Fruit fly (Drosophila melanogaster) whole organism, embryonic: ENCODE data around the gene Root.

Experiments
- CG11247 ChIP-seq: fragments of 200-800 bp; sonication (Bioruptor generic); IDR thresholded peaks from 2 replicates; pipeline ENCODE4 v1.3.6; 2022; ENCODE audit warnings: missing biosample characterization, missing genetic modification characterization
- CG12071 ChIP-seq: fragments of 200-800 bp; sonication (Bioruptor generic); optimal IDR thresholded peaks from 3 replicates; lab custom pipeline; 2018; ENCODE audit warnings: missing biosample characterization, mild to moderate bottlenecking, missing genetic modification characterization
- CG12942 ChIP-seq: fragments of 200-800 bp; sonication (Bioruptor generic); optimal IDR thresholded peaks from 3 replicates; lab custom pipeline; 2016; ENCODE audit warnings: missing biosample characterization, missing genetic modification characterization
- CG14050 ChIP-seq: fragments of 200-800 bp; sonication (Bioruptor generic); IDR thresholded peaks from 3 replicates; pipeline ENCODE4 v1.3.6; 2022; ENCODE audit warnings: missing biosample characterization, missing genetic modification characterization
- CG14441 ChIP-seq: fragments of 200-800 bp; sonication (Bioruptor generic); IDR thresholded peaks from 2 replicates; pipeline ENCODE4 v1.3.6; 2022; ENCODE audit warnings: missing biosample characterization, missing genetic modification characterization
- CG1529 ChIP-seq: fragments of 200-800 bp; sonication (Bioruptor generic); optimal IDR thresholded peaks from 3 replicates; lab custom pipeline; 2018; ENCODE audit warnings: missing biosample characterization, missing genetic modification characterization
- CG15479 ChIP-seq: fragments of 200-800 bp; sonication (Bioruptor generic); optimal IDR thresholded peaks from 3 replicates; lab custom pipeline; 2019; ENCODE audit warnings: missing biosample characterization, mild to moderate bottlenecking, missing genetic modification characterization, moderate library complexity
- CG17829 ChIP-seq: fragments of 200-800 bp; optimal IDR thresholded peaks from 2 replicates; lab custom pipeline; 2019; ENCODE audit warnings: missing biosample characterization, mild to moderate bottlenecking, missing genetic modification characterization, moderate library complexity
- CG18262 ChIP-seq: fragments of 200-800 bp; optimal IDR thresholded peaks from 3 replicates; lab custom pipeline; 2019; ENCODE audit warnings: missing biosample characterization, mild to moderate bottlenecking, missing genetic modification characterization, moderate library complexity
- CG2116 ChIP-seq: fragments of 200-800 bp; sonication (Bioruptor generic); optimal IDR thresholded peaks from 3 replicates; lab custom pipeline; 2018; ENCODE audit warnings: missing biosample characterization, mild to moderate bottlenecking, missing genetic modification characterization
- CG34422 ChIP-seq: fragments of 200-800 bp; sonication (Bioruptor generic); IDR thresholded peaks from 3 replicates; pipeline ENCODE4 v1.3.6; 2022; ENCODE audit warnings: missing biosample characterization, missing genetic modification characterization
- CG4730 ChIP-seq: fragments of 200-800 bp; sonication (Bioruptor generic); IDR thresholded peaks from 2 replicates; pipeline ENCODE4 v1.3.6; 2022; ENCODE audit warnings: missing biosample characterization, missing genetic modification characterization
- CG6272 ChIP-seq: fragments of 200-800 bp; sonication (Bioruptor generic); IDR thresholded peaks from 2 replicates; pipeline ENCODE4 v1.3.6; 2022; ENCODE audit warnings: missing biosample characterization, missing genetic modification characterization
- CG6654 ChIP-seq: fragments of 200-800 bp; sonication (Bioruptor generic); optimal IDR thresholded peaks from 2 replicates; lab custom pipeline; 2017; ENCODE audit warnings: missing biosample characterization, mild to moderate bottlenecking, missing genetic modification characterization
- CG6689 ChIP-seq: fragments of 200-800 bp; sonication (Bioruptor generic); IDR thresholded peaks from 2 replicates; pipeline ENCODE4 v1.3.6; 2022; ENCODE audit warnings: missing biosample characterization, missing genetic modification characterization
- CG6854 ChIP-seq: fragments of 200-800 bp; sonication (Bioruptor generic); optimal IDR thresholded peaks from 3 replicates; lab custom pipeline; 2017; ENCODE audit warnings: missing biosample characterization, mild to moderate bottlenecking, missing genetic modification characterization
- Doc3 ChIP-seq: fragments of 200-800 bp; sonication (Bioruptor generic); IDR thresholded peaks from 3 replicates; pipeline ENCODE4 v1.3.6; 2022; ENCODE audit warnings: missing biosample characterization, missing genetic modification characterization; ENCODE audit not compliant: partially characterized antibody
- Elba2 ChIP-seq: fragments of 200-800 bp; sonication (Bioruptor generic); optimal IDR thresholded peaks from 3 replicates; lab custom pipeline; 2016; ENCODE audit warnings: missing biosample characterization, missing genetic modification characterization
- Hey ChIP-seq: fragments of 200-800 bp; sonication (Bioruptor generic); optimal IDR thresholded peaks from 3 replicates; lab custom pipeline; 2018; ENCODE audit warnings: missing biosample characterization, mild to moderate bottlenecking, missing genetic modification characterization
- HmgD ChIP-seq: fragments of 200-800 bp; sonication (Bioruptor generic); optimal IDR thresholded peaks from 3 replicates; lab custom pipeline; 2016; ENCODE audit warnings: missing biosample characterization, missing genetic modification characterization
- Lpt ChIP-seq: fragments of >200 bp; optimal IDR thresholded peaks from 2 replicates; lab custom pipeline; 2018; ENCODE audit warnings: missing biosample characterization, missing genetic modification characterization
- Mrtf ChIP-seq: fragments of 200-800 bp; sonication (Bioruptor generic); IDR thresholded peaks from 3 replicates; pipeline ENCODE4 v1.3.6; 2022; ENCODE audit warnings: missing biosample characterization, missing genetic modification characterization
- NFAT ChIP-seq: fragments of 200-800 bp; sonication (Bioruptor generic); IDR thresholded peaks from 2 replicates; pipeline ENCODE4 v1.3.6; 2022; ENCODE audit warnings: missing biosample characterization, missing genetic modification characterization
- NfI ChIP-seq: fragments of 200-800 bp; sonication (Bioruptor generic); optimal IDR thresholded peaks from 3 replicates; lab custom pipeline; 2018; ENCODE audit warnings: missing biosample characterization, mild to moderate bottlenecking, missing genetic modification characterization, moderate library complexity
- Oli ChIP-seq: fragments of 200-800 bp; sonication (Bioruptor generic); optimal IDR thresholded peaks from 2 replicates; lab custom pipeline; 2018; ENCODE audit warnings: missing biosample characterization, mild to moderate bottlenecking, missing genetic modification characterization, moderate library complexity
- Optix ChIP-seq: fragments of 200-800 bp; sonication (Bioruptor generic); IDR thresholded peaks from 3 replicates; pipeline ENCODE4 v1.3.6; 2022; ENCODE audit warnings: missing biosample characterization, missing genetic modification characterization
- crp ChIP-seq, 2 experiments: fragments of 200-800 bp; sonication (Bioruptor generic); optimal IDR thresholded peaks; 2 replicates in 1 of 2; 3 replicates in 1 of 2; lab custom pipeline; 2017; ENCODE audit warnings: missing biosample characterization in 2 of 2, missing genetic modification characterization in 2 of 2, mild to moderate bottlenecking in 1 of 2, moderate library complexity in 1 of 2
- gcm2 ChIP-seq: fragments of 200-800 bp; sonication (Bioruptor generic); optimal IDR thresholded peaks from 2 replicates; lab custom pipeline; 2016; ENCODE audit warnings: missing biosample characterization, missing genetic modification characterization
- gsb ChIP-seq: fragments of 200-800 bp; sonication (Bioruptor generic); IDR thresholded peaks from 2 replicates; pipeline ENCODE4 v1.3.6; 2022; ENCODE audit warnings: missing biosample characterization, missing genetic modification characterization
- gsb-n ChIP-seq: fragments of 200-800 bp; sonication (Bioruptor generic); optimal IDR thresholded peaks from 3 replicates; lab custom pipeline; 2018; ENCODE audit warnings: missing biosample characterization, mild to moderate bottlenecking, missing genetic modification characterization
- hb ChIP-seq: fragments of 200-800 bp; sonication (Bioruptor generic); IDR thresholded peaks from 3 replicates; pipeline ENCODE4 v1.3.6; 2022; ENCODE audit warnings: missing biosample characterization, missing genetic modification characterization; ENCODE audit not compliant: partially characterized antibody
- hbn ChIP-seq: fragments of 200-800 bp; sonication (Bioruptor generic); IDR thresholded peaks from 2 replicates; pipeline ENCODE4 v1.3.6; 2022; ENCODE audit warnings: missing biosample characterization, missing genetic modification characterization; ENCODE audit not compliant: partially characterized antibody
- her ChIP-seq: fragments of 200-800 bp; sonication (Bioruptor generic); optimal IDR thresholded peaks from 2 replicates; lab custom pipeline; 2016; ENCODE audit warnings: missing biosample characterization, missing genetic modification characterization
- ken ChIP-seq: fragments of 200-800 bp; sonication (Bioruptor generic); IDR thresholded peaks from 3 replicates; pipeline ENCODE4 v1.3.6; 2022; ENCODE audit warnings: missing biosample characterization, missing genetic modification characterization
- odd ChIP-seq: fragments of 200-800 bp; sonication (Bioruptor generic); optimal IDR thresholded peaks from 2 replicates; lab custom pipeline; 2017; ENCODE audit warnings: missing biosample characterization, mild to moderate bottlenecking, missing genetic modification characterization
- pho ChIP-seq: fragments of 200-800 bp; sonication (Bioruptor generic); optimal IDR thresholded peaks from 2 replicates; lab custom pipeline; 2016; ENCODE audit warnings: missing biosample characterization, missing genetic modification characterization
- pnt ChIP-seq: fragments of 200-800 bp; sonication (Bioruptor generic); optimal IDR thresholded peaks from 3 replicates; lab custom pipeline; 2016; ENCODE audit warnings: missing biosample characterization, missing genetic modification characterization
- ro ChIP-seq: fragments of 200-800 bp; sonication (Bioruptor generic); IDR thresholded peaks from 2 replicates; pipeline ENCODE4 v1.3.6; 2022; ENCODE audit warnings: missing biosample characterization, missing genetic modification characterization
- slbo ChIP-seq: fragments of 200-800 bp; sonication (Bioruptor generic); IDR thresholded peaks from 2 replicates; pipeline ENCODE4 v1.3.6; 2022; ENCODE audit warnings: missing biosample characterization, missing genetic modification characterization
- slp2 ChIP-seq: fragments of 200-800 bp; sonication (Bioruptor generic); optimal IDR thresholded peaks from 2 replicates; lab custom pipeline; 2016; ENCODE audit warnings: missing biosample characterization, missing genetic modification characterization
- sna ChIP-seq: fragments of 200-800 bp; sonication (Bioruptor generic); IDR thresholded peaks from 2 replicates; pipeline ENCODE4 v1.3.6; 2022; ENCODE audit warnings: missing biosample characterization, missing genetic modification characterization; ENCODE audit not compliant: partially characterized antibody
- tap ChIP-seq: fragments of 200-800 bp; optimal IDR thresholded peaks from 3 replicates; lab custom pipeline; 2019; ENCODE audit warnings: missing biosample characterization, mild to moderate bottlenecking, missing genetic modification characterization, moderate library complexity
- trem ChIP-seq: fragments of 200-800 bp; optimal IDR thresholded peaks from 3 replicates; lab custom pipeline; 2019; ENCODE audit warnings: missing biosample characterization, mild to moderate bottlenecking, missing genetic modification characterization, moderate library complexity
- wor ChIP-seq: fragments of 200-800 bp; sonication (Bioruptor generic); IDR thresholded peaks from 2 replicates; pipeline ENCODE4 v1.3.6; 2022; ENCODE audit warnings: missing biosample characterization, missing genetic modification characterization
- z ChIP-seq: fragments of 200-800 bp; sonication (Bioruptor generic); IDR thresholded peaks from 3 replicates; pipeline ENCODE4 v1.3.6; 2022; ENCODE audit warnings: missing biosample characterization, missing genetic modification characterization
- zfh1 ChIP-seq: fragments of 200-800 bp; sonication (Bioruptor generic); IDR thresholded peaks from 3 replicates; pipeline ENCODE4 v1.3.6; 2022; ENCODE audit warnings: missing biosample characterization, missing genetic modification characterization
- zfh2 ChIP-seq: fragments of 200-800 bp; sonication (Bioruptor generic); optimal IDR thresholded peaks from 2 replicates; lab custom pipeline; 2016; ENCODE audit warnings: missing biosample characterization, missing genetic modification characterization

Root gene

dm6 chr3R:24161173-24161811 is 48.2 kb downstream of the Root start, which contains the start of the genes Myo95E and TBC1d7 (continued):
- TF ChIP-seq pnt (GFP tag; lab: Kevin White, UChicago): peak; percentile 9
- peak; percentile 90 for TF ChIP-seq CG18262 (tag; lab: Kevin White, UChicago)
- no peak for TF ChIP-seq her (GFP tag; lab: Kevin White, UChicago)
- no peak for TF ChIP-seq Lpt (GFP tag; lab: Kevin White, UChicago)
- no peak for TF ChIP-seq tap (tag; lab: Kevin White, UChicago)
- peak; percentile 89 for TF ChIP-seq CG17829
- TF ChIP-seq Hey (tag; lab: Kevin White, UChicago): no peak
- TF ChIP-seq Oli (tag; lab: Kevin White, UChicago): peak; percentile 83
- TF ChIP-seq, all 482 proteins: peak for 352

DNA sequence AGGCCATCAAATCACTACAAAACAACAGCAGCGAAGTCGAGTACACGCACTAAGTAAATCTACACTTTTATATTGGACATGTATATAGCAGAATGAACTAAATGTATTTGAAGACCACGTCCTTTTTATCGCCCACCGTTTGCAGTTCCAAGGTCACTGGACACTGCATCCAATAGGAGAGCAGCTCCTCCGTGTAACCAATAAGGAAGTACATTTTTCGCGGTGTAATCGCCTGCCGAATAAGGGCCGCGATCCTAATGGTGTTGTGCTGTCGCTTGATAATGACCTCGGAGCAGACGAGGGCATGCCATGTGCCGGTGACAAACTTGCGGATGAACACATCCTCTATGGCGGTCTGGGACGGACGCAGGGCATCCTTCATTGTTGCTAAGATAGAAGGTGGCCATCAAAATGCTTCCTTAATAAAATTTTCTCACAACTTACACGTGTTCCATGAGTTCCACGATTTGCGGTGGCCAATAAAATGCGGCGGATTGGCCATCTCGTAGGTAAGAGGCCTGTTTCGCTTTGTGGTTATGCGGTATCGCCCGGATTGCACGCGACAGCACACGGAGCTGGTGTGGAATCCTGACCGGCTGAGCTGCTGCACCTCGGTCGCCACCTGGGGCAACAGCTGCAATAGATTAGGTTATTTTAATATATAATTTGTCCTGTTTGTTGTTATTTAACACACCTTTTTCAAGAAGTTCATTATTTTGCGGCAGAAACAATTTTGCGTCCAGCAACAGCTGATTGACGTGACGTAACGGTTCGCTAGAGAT is 49.9 kb downstream of the Root start, which contains the start of gene mRpS24:
Gene mRpS24, minus strand, starts transcription at position 772 of the 782 bp plus-strand sequence.
- TF ChIP-seq zfh2 (GFP tag; lab: Kevin White, UChicago): no peak
- TF ChIP-seq CG14050 (GFP tag; lab: Robert Waterston, UW): no peak
- TF ChIP-seq ro (GFP tag; lab: Robert Waterston, UW): no peak
- TF ChIP-seq Mrtf (GFP tag; lab: Robert Waterston, UW): no peak
- no peak for TF ChIP-seq CG2116 (GFP tag; lab: Kevin White, UChicago)
- no peak for TF ChIP-seq ken (GFP tag; lab: Robert Waterston, UW)
- TF ChIP-seq sna (GFP tag; lab: Robert Waterston, UW): peak; percentile 72
- peak in 1 of 2 experiments; percentile 88 for TF ChIP-seq crp (GFP tag; optimal IDR thresholded peaks at IDR 0.05; lab: Kevin White, UChicago)
- no peak for TF ChIP-seq HmgD (GFP tag; lab: Kevin White, UChicago)
- TF ChIP-seq Doc3 (GFP tag; lab: Robert Waterston, UW): no peak
- TF ChIP-seq CG34422 (GFP tag; lab: Robert Waterston, UW): peak; percentile 51; the same call in 1 of the 3 replicates
- no peak for TF ChIP-seq gsb-n (tag; lab: Kevin White, UChicago)
- no peak for TF ChIP-seq NfI (GFP tag; lab: Kevin White, UChicago)
- TF ChIP-seq gcm2 (GFP tag; lab: Kevin White, UChicago): no peak
- TF ChIP-seq CG15479 (GFP tag; lab: Kevin White, UChicago): no peak
- TF ChIP-seq zfh1: no peak
- no peak for TF ChIP-seq CG12942 (GFP tag; lab: Kevin White, UChicago)
- TF ChIP-seq z (GFP tag; lab: Robert Waterston, UW): no peak
- no peak for TF ChIP-seq CG1529 (GFP tag; lab: Kevin White, UChicago)
- no peak for TF ChIP-seq pho (GFP tag; lab: Kevin White, UChicago)
- TF ChIP-seq Lpt (GFP tag; lab: Kevin White, UChicago): no peak
- TF ChIP-seq CG6272: no peak
- no peak for TF ChIP-seq CG14441 (GFP tag; lab: Robert Waterston, UW)
- TF ChIP-seq hbn (GFP tag; lab: Robert Waterston, UW): 0 out of 2 replicates have a peak, but pooled peaks have one; percentile 58
- TF ChIP-seq Elba2: peak; percentile 94
- TF ChIP-seq hb: no peak
- no peak for TF ChIP-seq CG12071 (GFP tag; lab: Kevin White, UChicago)
- no peak for TF ChIP-seq CG11247 (GFP tag; lab: Robert Waterston, UW)
- TF ChIP-seq CG6654 (GFP tag; lab: Kevin White, UChicago): no peak
- TF ChIP-seq Optix (GFP tag; lab: Robert Waterston, UW): no peak
- no peak for TF ChIP-seq trem (tag; lab: Kevin White, UChicago)
- no peak for TF ChIP-seq CG6689 (GFP tag; lab: Robert Waterston, UW)
- TF ChIP-seq tap (tag; lab: Kevin White, UChicago): no peak
- no peak for TF ChIP-seq gsb (GFP tag; lab: Robert Waterston, UW)
- no peak for TF ChIP-seq CG4730 (GFP tag; lab: Robert Waterston, UW)
- no peak for TF ChIP-seq slbo (GFP tag; lab: Robert Waterston, UW)
- TF ChIP-seq CG6854 (GFP tag; lab: Kevin White, UChicago): no peak
- no peak for TF ChIP-seq odd (GFP tag; lab: Kevin White, UChicago)
- TF ChIP-seq wor (GFP tag; lab: Robert Waterston, UW): no peak
- no peak for TF ChIP-seq slp2 (GFP tag; lab: Kevin White, UChicago)
- no peak for TF ChIP-seq NFAT
